Worm (Caenorhabditis elegans) whole organism, midembryonic: ENCODE data around the gene T20B5.2.

Source experiments
- T22C8.4 ChIP-seq: fragments of 200-800 bp; sonication (Bioruptor generic); IDR thresholded peaks from 2 replicates; pipeline ENCODE4 v1.3.6; 2022; ENCODE audit warnings: missing genetic modification characterization, missing compliant biosample characterization
- cog-1 ChIP-seq: sonication (generic microtip); optimal IDR thresholded peaks from 2 replicates; lab custom pipeline; 2016; ENCODE audit warnings: missing genetic modification characterization, missing compliant biosample characterization
- flt-1 ChIP-seq: fragments of 200-800 bp; sonication (Bioruptor generic); IDR thresholded peaks from 2 replicates; pipeline ENCODE4 v1.3.6; 2022; ENCODE audit warnings: missing genetic modification characterization, missing compliant biosample characterization
- klf-2 ChIP-seq: fragments of 200-800 bp; sonication (Bioruptor generic); conservative IDR thresholded peaks from 2 replicates; pipeline ENCODE4 v1.3.6; 2022; ENCODE audit warnings: missing genetic modification reagents, missing genetic modification characterization, missing compliant biosample characterization
- med-1 ChIP-seq: sonication (generic microtip); optimal IDR thresholded peaks from 2 replicates; lab custom pipeline; 2017; ENCODE audit warnings: missing genetic modification characterization, mild to moderate bottlenecking, missing compliant biosample characterization, antibody characterized with exemption, missing genetic modification reagents; ENCODE audit not compliant: insufficient read depth
- ref-1 ChIP-seq: fragments of 200-800 bp; sonication (Bioruptor generic); conservative IDR thresholded peaks from 2 replicates; pipeline ENCODE4 v1.3.6; 2022; ENCODE audit warnings: missing genetic modification reagents, missing genetic modification characterization, missing compliant biosample characterization
- tab-1 ChIP-seq: fragments of 200-800 bp; sonication (Bioruptor generic); IDR thresholded peaks from 2 replicates; pipeline ENCODE4 v1.3.6; 2022; ENCODE audit warnings: missing genetic modification characterization, missing compliant biosample characterization
- ztf-23 ChIP-seq: fragments of 200-800 bp; sonication (Bioruptor generic); IDR thresholded peaks from 2 replicates; pipeline ENCODE4 v1.3.6; 2022; ENCODE audit warnings: missing genetic modification reagents, missing genetic modification characterization, missing compliant biosample characterization
- ztf-29 ChIP-seq: fragments of 200-800 bp; sonication (Bioruptor generic); IDR thresholded peaks from 2 replicates; pipeline ENCODE4 v1.3.6; 2022; ENCODE audit warnings: missing genetic modification reagents, missing genetic modification characterization, missing compliant biosample characterization

Gene T20B5.2

DNA sequence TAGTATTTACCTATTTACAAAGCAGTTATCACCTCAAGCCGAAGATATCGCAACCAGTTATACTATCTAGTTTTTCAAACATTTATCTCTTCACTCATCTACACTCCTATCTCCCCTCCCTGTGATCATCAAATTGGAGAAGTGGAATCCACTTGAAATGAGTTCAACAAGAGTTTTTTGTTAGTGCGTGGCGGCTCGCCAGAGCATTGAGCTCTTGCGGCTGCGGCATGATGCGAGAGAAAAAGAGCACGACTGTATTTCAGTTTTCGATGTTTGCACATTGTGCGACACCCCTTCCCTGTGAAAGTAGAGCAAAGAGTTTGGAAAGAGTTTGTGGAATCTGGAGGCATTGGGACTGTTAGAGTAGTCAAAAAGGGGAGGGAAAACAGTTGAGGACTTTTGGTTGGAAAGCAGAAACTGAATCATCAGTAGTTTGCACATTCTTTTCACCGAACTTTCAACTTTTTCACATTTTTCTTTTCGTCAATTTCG is at the start of gene T20B5.2:
Gene T20B5.2 (plus strand): TSS at position 442 of the 492 bp plus-strand sequence.
- TF ChIP-seq ztf-23 (GFP tag; lab: Robert Waterston, UW) = no peak
- TF ChIP-seq tab-1 = no peak
- TF ChIP-seq klf-2 (GFP tag; lab: Robert Waterston, UW) = no peak
- TF ChIP-seq flt-1 (GFP tag; lab: Robert Waterston, UW) = no peak
- TF ChIP-seq ztf-29 (GFP tag; lab: Robert Waterston, UW) = no peak
- TF ChIP-seq T22C8.4 (GFP tag; lab: Robert Waterston, UW) = no peak
- TF ChIP-seq cog-1 (tag; lab: Kevin White, UChicago) = no peak
- no peak for TF ChIP-seq ref-1 (GFP tag; lab: Robert Waterston, UW)
- no peak for TF ChIP-seq med-1 (GFP tag; lab: Kevin White, UChicago)

ce11 chrX:9283026-9283425 is 47.9 kb upstream of the T20B5.2 start, which contains the start of gene B0416.11:
Gene B0416.11, minus strand, starts transcription at chrX:9283126.
- TF ChIP-seq tab-1 (no peak), med-1 (GFP tag; lab: Kevin White, UChicago) (no peak), ztf-23 (GFP tag; lab: Robert Waterston, UW) (no peak), ztf-29 (GFP tag; lab: Robert Waterston, UW) (no peak), flt-1 (GFP tag; lab: Robert Waterston, UW) (no peak), T22C8.4 (GFP tag; lab: Robert Waterston, UW) (no peak), ref-1 (GFP tag; lab: Robert Waterston, UW) (no peak), klf-2 (GFP tag; lab: Robert Waterston, UW) (no peak), cog-1 (tag; lab: Kevin White, UChicago) (no peak)

ce11 chrX:9291345-9291744 is 39.6 kb upstream of the T20B5.2 start, which contains the start of gene B0416.3:
Gene B0416.3, plus strand, starts transcription at chrX:9291645.
- TF ChIP-seq cog-1 (tag; lab: Kevin White, UChicago) (no peak), ztf-29 (GFP tag; lab: Robert Waterston, UW) (no peak), ref-1 (GFP tag; lab: Robert Waterston, UW) (no peak), med-1 (GFP tag; lab: Kevin White, UChicago) (no peak), ztf-23 (GFP tag; lab: Robert Waterston, UW) (no peak), flt-1 (GFP tag; lab: Robert Waterston, UW) (no peak), klf-2 (GFP tag; lab: Robert Waterston, UW) (no peak), tab-1 (no peak)

ce11 chrX:9295471-9295870 is 35.5 kb upstream of the T20B5.2 start:
- TF ChIP-seq ztf-23 (GFP tag; lab: Robert Waterston, UW) = no peak
- no peak for TF ChIP-seq ztf-29 (GFP tag; lab: Robert Waterston, UW)
- TF ChIP-seq ref-1 (GFP tag; lab: Robert Waterston, UW) = no peak
- TF ChIP-seq flt-1 (GFP tag; lab: Robert Waterston, UW) = no peak
- TF ChIP-seq tab-1 = no peak
- no peak for TF ChIP-seq T22C8.4 (GFP tag; lab: Robert Waterston, UW)
- no peak for TF ChIP-seq cog-1 (tag; lab: Kevin White, UChicago)

DNA sequence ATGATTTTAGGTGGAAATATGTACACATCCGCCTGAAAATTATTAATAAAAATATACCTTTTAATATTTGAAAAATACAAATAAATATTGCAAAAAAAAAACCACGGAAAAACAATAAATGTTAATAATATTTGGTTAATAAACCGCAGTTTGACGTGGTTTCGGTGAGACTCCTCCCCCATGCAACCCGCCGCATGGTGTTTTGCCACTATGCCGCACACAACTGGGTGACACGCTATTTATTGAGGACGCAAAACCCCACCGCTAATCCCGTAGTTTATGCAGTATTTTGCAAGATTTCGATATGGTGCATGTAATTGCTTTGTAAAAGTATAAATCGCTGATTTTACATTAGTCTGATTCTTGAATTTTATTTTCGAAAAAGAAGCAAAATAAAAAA is 34.4 kb upstream of the T20B5.2 start, which contains the start of gene gly-13:
Gene gly-13 (minus strand): TSS at position 32 of the 400 bp plus-strand sequence.
- TF ChIP-seq T22C8.4 (GFP tag; lab: Robert Waterston, UW) = no peak; the same call in 1 of the 2 replicates
- TF ChIP-seq flt-1 (GFP tag; lab: Robert Waterston, UW) = peak; percentile 87
- peak; percentile 87 for TF ChIP-seq med-1 (GFP tag; lab: Kevin White, UChicago)
- no peak for TF ChIP-seq ztf-29 (GFP tag; lab: Robert Waterston, UW)
- peak; percentile 70; the same call in 1 of the 2 replicates for TF ChIP-seq klf-2 (GFP tag; lab: Robert Waterston, UW)
- TF ChIP-seq tab-1 = peak; percentile 82; the same call in 1 of the 2 replicates
- TF ChIP-seq ztf-23 (GFP tag; lab: Robert Waterston, UW) = peak; percentile 86
- peak; percentile 72 for TF ChIP-seq cog-1 (tag; lab: Kevin White, UChicago)
- TF ChIP-seq ref-1 (GFP tag; lab: Robert Waterston, UW) = 0 out of 2 replicates have a peak, but pooled peaks have one; percentile 36

ce11 chrX:9297834-9298233 is 33.1 kb upstream of the T20B5.2 start, which contains the start of gene B0416.7:
Gene B0416.7, minus strand, starts transcription at chrX:9297934.
- TF ChIP-seq klf-2 (GFP tag; lab: Robert Waterston, UW) = no peak
- TF ChIP-seq ztf-29 (GFP tag; lab: Robert Waterston, UW) = no peak
- no peak for TF ChIP-seq ztf-23 (GFP tag; lab: Robert Waterston, UW)
- no peak for TF ChIP-seq flt-1 (GFP tag; lab: Robert Waterston, UW)
- TF ChIP-seq ref-1 (GFP tag; lab: Robert Waterston, UW) = no peak
- TF ChIP-seq tab-1 = no peak
- TF ChIP-seq med-1 (GFP tag; lab: Kevin White, UChicago) = no peak
- TF ChIP-seq cog-1 (tag; lab: Kevin White, UChicago) = no peak
- TF ChIP-seq T22C8.4 (GFP tag; lab: Robert Waterston, UW) = no peak

- TF ChIP-seq tab-1 (no peak), flt-1 (GFP tag; lab: Robert Waterston, UW) (no peak), T22C8.4 (GFP tag; lab: Robert Waterston, UW) (no peak), med-1 (GFP tag; lab: Kevin White, UChicago) (no peak)
These were observed 32.1 kb upstream of the T20B5.2 start, which contains the start of gene B0416.2 for ce11 chrX:9298846-9299245. Gene B0416.2, plus strand, starts transcription at chrX:9299146.

DNA sequence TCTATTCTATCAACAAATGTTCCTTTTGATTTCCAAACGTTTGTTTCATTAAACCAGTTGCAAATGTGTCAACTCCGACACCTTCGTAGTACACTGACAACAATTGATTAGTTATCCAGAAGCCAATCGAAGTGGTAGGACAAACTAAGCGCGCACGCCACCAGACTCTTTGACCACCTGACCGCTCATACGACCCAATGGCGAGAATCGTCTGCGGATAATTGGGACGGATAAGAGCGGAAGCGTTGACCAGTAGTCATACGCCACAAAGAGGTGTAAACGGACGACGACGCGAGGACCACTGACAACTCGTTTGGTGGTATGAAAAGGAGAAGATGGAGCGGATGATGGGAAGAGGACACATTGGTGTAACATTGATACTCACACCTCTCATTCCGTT is 30.6 kb upstream of the T20B5.2 start:
- TF ChIP-seq ztf-29 (GFP tag; lab: Robert Waterston, UW) (no peak), cog-1 (tag; lab: Kevin White, UChicago) (no peak), ref-1 (GFP tag; lab: Robert Waterston, UW) (no peak), flt-1 (GFP tag; lab: Robert Waterston, UW) (no peak), ztf-23 (GFP tag; lab: Robert Waterston, UW) (no peak), med-1 (GFP tag; lab: Kevin White, UChicago) (no peak), klf-2 (GFP tag; lab: Robert Waterston, UW) (no peak), tab-1 (no peak), T22C8.4 (GFP tag; lab: Robert Waterston, UW) (no peak)

ce11 chrX:9302763-9303162 is 28.2 kb upstream of the T20B5.2 start:
- TF ChIP-seq ztf-29 (GFP tag; lab: Robert Waterston, UW) (no peak), med-1 (GFP tag; lab: Kevin White, UChicago) (no peak), flt-1 (GFP tag; lab: Robert Waterston, UW) (no peak), klf-2 (GFP tag; lab: Robert Waterston, UW) (no peak), ref-1 (GFP tag; lab: Robert Waterston, UW) (no peak)
